Worm (Caenorhabditis elegans) whole organism, L3 larva: ENCODE data around the gene lcmt-1.

Source experiments
- R02D3.7 ChIP-seq: fragments of 150-350 bp; optimal IDR thresholded peaks from 2 replicates; lab custom pipeline; 2014; ENCODE audit warnings: missing biosample characterization, missing genetic modification characterization
- ZK546.5 ChIP-seq: sonication (generic microtip); optimal IDR thresholded peaks from 2 replicates; lab custom pipeline; 2017; ENCODE audit warnings: missing biosample characterization, missing genetic modification characterization
- aly-2 ChIP-seq: fragments of 150-350 bp; optimal IDR thresholded peaks from 2 replicates; lab custom pipeline; 2014; ENCODE audit warnings: missing biosample characterization, missing genetic modification characterization
- ama-1 ChIP-seq: fragments of 150-350 bp; optimal IDR thresholded peaks from 2 replicates; lab custom pipeline; 2018
- ceh-16 ChIP-seq: sonication (generic microtip); optimal IDR thresholded peaks from 2 replicates; lab custom pipeline; 2017; ENCODE audit warnings: missing biosample characterization, missing genetic modification characterization
- ceh-28 ChIP-seq: fragments of 150-350 bp; optimal IDR thresholded peaks from 2 replicates; lab custom pipeline; 2014; ENCODE audit warnings: missing biosample characterization, missing genetic modification reagents, missing genetic modification characterization
- ceh-82 ChIP-seq: fragments of 150-350 bp; optimal IDR thresholded peaks from 2 replicates; lab custom pipeline; 2014; ENCODE audit warnings: missing biosample characterization, missing genetic modification characterization
- ceh-9 ChIP-seq: sonication (generic microtip); optimal IDR thresholded peaks from 2 replicates; lab custom pipeline; 2018; ENCODE audit warnings: missing biosample characterization, missing genetic modification characterization
- daf-12 ChIP-seq: fragments of 150-350 bp; optimal IDR thresholded peaks from 2 replicates; lab custom pipeline; 2014; ENCODE audit warnings: missing biosample characterization, missing genetic modification reagents, missing genetic modification characterization
- egl-27 ChIP-seq: sonication (generic microtip); optimal IDR thresholded peaks from 4 replicates; lab custom pipeline; 2017; ENCODE audit warnings: missing biosample characterization, missing genetic modification reagents, missing genetic modification characterization
- egl-5 ChIP-seq: fragments of 150-350 bp; optimal IDR thresholded peaks from 2 replicates; lab custom pipeline; 2017; ENCODE audit warnings: missing biosample characterization, missing genetic modification reagents, missing genetic modification characterization, inconsistent platforms
- elt-2 ChIP-seq: sonication (generic microtip); optimal IDR thresholded peaks from 2 replicates; lab custom pipeline; 2016; ENCODE audit warnings: missing genetic modification reagents, mild to moderate bottlenecking, missing genetic modification characterization, missing compliant biosample characterization
- elt-3 ChIP-seq, 3 experiments: fragments of 150-350 bp in 1 of 3; sonication (generic microtip) in 2 of 3; optimal IDR thresholded peaks; 2 replicates in 2 of 3; 4 replicates in 1 of 3; lab custom pipeline; 2014 to 2017; ENCODE audit warnings: missing biosample characterization in 3 of 3, missing genetic modification characterization in 3 of 3
- eor-1 ChIP-seq, 2 experiments: fragments of 150-350 bp; optimal IDR thresholded peaks; 2 replicates each; lab custom pipeline; 2014 to 2018; ENCODE audit warnings: missing biosample characterization in 2 of 2, missing genetic modification characterization in 2 of 2
- fkh-2 ChIP-seq: fragments of 150-350 bp; optimal IDR thresholded peaks from 2 replicates; lab custom pipeline; 2014; ENCODE audit warnings: missing biosample characterization, missing genetic modification reagents, missing genetic modification characterization
- hmg-11 ChIP-seq: sonication (generic microtip); optimal IDR thresholded peaks from 2 replicates; lab custom pipeline; 2016; ENCODE audit warnings: missing genetic modification characterization, missing compliant biosample characterization
- jun-1 ChIP-seq: fragments of 150-350 bp; optimal IDR thresholded peaks from 2 replicates; lab custom pipeline; 2014; ENCODE audit warnings: missing biosample characterization, missing genetic modification reagents, missing genetic modification characterization
- lin-15B ChIP-seq: fragments of 150-350 bp; optimal IDR thresholded peaks from 2 replicates; lab custom pipeline; 2014; ENCODE audit warnings: missing biosample characterization, missing genetic modification characterization
- lin-39 ChIP-seq: fragments of 150-350 bp; optimal IDR thresholded peaks from 2 replicates; lab custom pipeline; 2018; ENCODE audit warnings: missing biosample characterization, missing genetic modification reagents, missing genetic modification characterization
- lsy-12 ChIP-seq: sonication (generic microtip); optimal IDR thresholded peaks from 2 replicates; lab custom pipeline; 2016; ENCODE audit warnings: mild to moderate bottlenecking, missing genetic modification characterization, missing compliant biosample characterization
- mdl-1 ChIP-seq: fragments of 150-350 bp; optimal IDR thresholded peaks from 2 replicates; lab custom pipeline; 2014; ENCODE audit warnings: missing biosample characterization, missing genetic modification characterization
- mml-1 ChIP-seq: fragments of 150-350 bp; sonication (generic microtip); optimal IDR thresholded peaks from 3 replicates; lab custom pipeline; 2014; ENCODE audit warnings: missing biosample characterization, missing genetic modification characterization
- nfya-1 ChIP-seq: sonication (generic microtip); optimal IDR thresholded peaks from 2 replicates; lab custom pipeline; 2017; ENCODE audit warnings: missing genetic modification characterization, mild to moderate bottlenecking, missing compliant biosample characterization, antibody characterized with exemption, moderate library complexity; ENCODE audit not compliant: insufficient read depth
- nhr-11 ChIP-seq: fragments of 150-350 bp; optimal IDR thresholded peaks from 2 replicates; lab custom pipeline; 2014; ENCODE audit warnings: missing biosample characterization, missing genetic modification characterization
- nhr-12 ChIP-seq: fragments of 150-350 bp; optimal IDR thresholded peaks from 2 replicates; lab custom pipeline; 2014; ENCODE audit warnings: missing biosample characterization, missing genetic modification characterization
- nhr-23 ChIP-seq: fragments of 150-350 bp; optimal IDR thresholded peaks from 2 replicates; lab custom pipeline; 2014; ENCODE audit warnings: missing biosample characterization, missing genetic modification reagents, missing genetic modification characterization
- nhr-237 ChIP-seq: fragments of 150-350 bp; optimal IDR thresholded peaks from 2 replicates; lab custom pipeline; 2014; ENCODE audit warnings: missing biosample characterization, missing genetic modification characterization
- nhr-25 ChIP-seq: sonication (generic microtip); optimal IDR thresholded peaks from 2 replicates; lab custom pipeline; 2017; ENCODE audit warnings: missing biosample characterization, missing genetic modification characterization
- nhr-43 ChIP-seq: sonication (generic microtip); optimal IDR thresholded peaks from 2 replicates; lab custom pipeline; 2016; ENCODE audit warnings: mild to moderate bottlenecking, missing genetic modification characterization, missing compliant biosample characterization; ENCODE audit not compliant: poor library complexity, severe bottlenecking
- nhr-76 ChIP-seq: fragments of 150-350 bp; sonication (generic microtip); optimal IDR thresholded peaks from 5 replicates; lab custom pipeline; 2014; ENCODE audit warnings: missing biosample characterization, missing genetic modification characterization
- nhr-77 ChIP-seq: fragments of 150-350 bp; optimal IDR thresholded peaks from 2 replicates; lab custom pipeline; 2014; ENCODE audit warnings: missing biosample characterization, missing genetic modification characterization
- pha-4 ChIP-seq: fragments of 150-350 bp; optimal IDR thresholded peaks from 2 replicates; lab custom pipeline; 2014; ENCODE audit warnings: missing biosample characterization, missing genetic modification reagents, missing genetic modification characterization
- pqm-1 ChIP-seq: fragments of 150-350 bp; optimal IDR thresholded peaks from 2 replicates; lab custom pipeline; 2017; ENCODE audit warnings: missing biosample characterization, missing genetic modification characterization, inconsistent platforms
- sea-2 ChIP-seq: fragments of 150-350 bp; sonication (generic microtip); optimal IDR thresholded peaks from 4 replicates; lab custom pipeline; 2014; ENCODE audit warnings: missing biosample characterization, missing genetic modification reagents, missing genetic modification characterization
- skn-1 ChIP-seq: fragments of 150-350 bp; optimal IDR thresholded peaks from 2 replicates; lab custom pipeline; 2014; ENCODE audit warnings: missing biosample characterization, missing genetic modification characterization
- snpc-4 ChIP-seq: fragments of 150-350 bp; optimal IDR thresholded peaks from 2 replicates; lab custom pipeline; 2014; ENCODE audit warnings: missing biosample characterization, missing genetic modification characterization
- tbx-2 ChIP-seq: sonication (generic microtip); optimal IDR thresholded peaks from 2 replicates; lab custom pipeline; 2016; ENCODE audit warnings: mild to moderate bottlenecking, missing genetic modification characterization, missing compliant biosample characterization
- unc-39 ChIP-seq: sonication (generic microtip); optimal IDR thresholded peaks from 4 replicates; lab custom pipeline; 2017; ENCODE audit warnings: missing biosample characterization, missing genetic modification characterization
- unc-62 ChIP-seq: fragments of 150-350 bp; sonication (generic microtip); optimal IDR thresholded peaks from 4 replicates; lab custom pipeline; 2014; ENCODE audit warnings: missing biosample characterization, missing genetic modification reagents, missing genetic modification characterization
- zag-1 ChIP-seq: fragments of 150-350 bp; optimal IDR thresholded peaks from 2 replicates; lab custom pipeline; 2014; ENCODE audit warnings: missing biosample characterization, missing genetic modification characterization
- ztf-11 ChIP-seq: fragments of 150-350 bp; optimal IDR thresholded peaks from 2 replicates; lab custom pipeline; 2014; ENCODE audit warnings: missing biosample characterization, missing genetic modification characterization
- ztf-4 ChIP-seq: fragments of 150-350 bp; optimal IDR thresholded peaks from 2 replicates; lab custom pipeline; 2014; ENCODE audit warnings: missing biosample characterization, missing genetic modification characterization

lcmt-1 gene

ce11 chrIII:4314502-4314901, 28.7 kb upstream of the lcmt-1 start:
- no peak for TF ChIP-seq pha-4 (tag; lab: Kevin White, UChicago)
- TF ChIP-seq ceh-28 (tag; lab: Kevin White, UChicago), result peak; percentile 16
- peak; percentile 51 for TF ChIP-seq elt-2
- TF ChIP-seq, all 47 proteins: peak for 2

- TF ChIP-seq nhr-23 (peak; percentile 68), nfya-1 (tag; lab: Kevin White, UChicago) (peak; percentile 20), R02D3.7 (no peak), ceh-28 (tag; lab: Kevin White, UChicago) (peak; percentile 39), eor-1 (tag; optimal IDR thresholded peaks at IDR 0.05; lab: Kevin White, UChicago) (no peak)
Observed at ce11 chrIII:4317065-4317752, 26.0 kb upstream of the lcmt-1 start, which contains the start of gene tag-131. TSS of gene tag-131 (plus strand) at chrIII:4317702.

ce11 chrIII:4320113-4320512, 23.1 kb upstream of the lcmt-1 start, which contains the start of gene H38K22.6:
TSS of gene H38K22.6 (plus strand) at chrIII:4320413.
- TF ChIP-seq ztf-4 (tag; lab: Kevin White, UChicago), result no peak

- TF ChIP-seq skn-1 (no peak), nhr-23 (no peak), nfya-1 (tag; lab: Kevin White, UChicago) (no peak), ceh-82 (no peak), aly-2 (tag; lab: Kevin White, UChicago) (no peak), daf-12 (tag; lab: Kevin White, UChicago) (no peak), ztf-4 (tag; lab: Kevin White, UChicago) (no peak), tbx-2 (no peak)
- TF ChIP-seq, all 47 proteins: peak for 0
Observed at ce11 chrIII:4321399-4321798, 21.8 kb upstream of the lcmt-1 start, which contains the start of gene H38K22.7. TSS of gene H38K22.7 (plus strand) at chrIII:4321699.

ce11 chrIII:4323120-4323519, 20.1 kb upstream of the lcmt-1 start:
- TF ChIP-seq mdl-1 (tag; lab: Kevin White, UChicago) (no peak), aly-2 (tag; lab: Kevin White, UChicago) (no peak), egl-27 (tag; lab: Kevin White, UChicago) (no peak), lsy-12 (tag; lab: Kevin White, UChicago) (no peak), nfya-1 (tag; lab: Kevin White, UChicago) (peak; percentile 68), R02D3.7 (no peak), lin-39 (tag; lab: Kevin White, UChicago) (peak; percentile 78), elt-3 (tag; optimal IDR thresholded peaks at IDR 0.05; lab: Kevin White, UChicago) (no peak), tbx-2 (no peak), nhr-25 (tag; lab: Kevin White, UChicago) (no peak), ZK546.5 (tag; lab: Kevin White, UChicago) (no peak), pha-4 (tag; lab: Kevin White, UChicago) (peak; percentile 60), unc-62 (GFP tag; lab: Kevin White, UChicago) (no peak), daf-12 (tag; lab: Kevin White, UChicago) (no peak), ceh-16 (tag; lab: Kevin White, UChicago) (no peak), nhr-237 (tag; lab: Kevin White, UChicago) (no peak), zag-1 (tag; lab: Kevin White, UChicago) (no peak), sea-2 (GFP tag; lab: Kevin White, UChicago) (no peak), jun-1 (tag; lab: Kevin White, UChicago) (no peak), nhr-76 (tag; lab: Kevin White, UChicago) (no peak), ceh-9 (tag; lab: Kevin White, UChicago) (no peak), skn-1 (no peak), nhr-43 (tag; lab: Kevin White, UChicago) (peak; percentile 8), nhr-77 (tag; lab: Kevin White, UChicago) (no peak), ama-1 (lab: Kevin White, UChicago) (no peak), fkh-2 (tag; lab: Kevin White, UChicago) (no peak), egl-5 (tag; lab: Kevin White, UChicago) (peak; percentile 62), ztf-4 (tag; lab: Kevin White, UChicago) (no peak), nhr-12 (tag; lab: Kevin White, UChicago) (no peak), unc-39 (no peak), pqm-1 (no peak), nhr-23 (no peak), elt-2 (no peak), ceh-82 (no peak), nhr-11 (tag; lab: Kevin White, UChicago) (no peak), snpc-4 (tag; lab: Kevin White, UChicago) (peak; percentile 16), ceh-28 (tag; lab: Kevin White, UChicago) (no peak), ztf-11 (tag; lab: Kevin White, UChicago) (no peak), eor-1 (tag; optimal IDR thresholded peaks at IDR 0.05; lab: Kevin White, UChicago) (no peak), lin-15B (tag; lab: Kevin White, UChicago) (peak; percentile 39), hmg-11 (tag; lab: Kevin White, UChicago) (peak; percentile 47), mml-1 (no peak)
